Fruit fly (Drosophila melanogaster): ENCODE measurements around the gene Npc2c.

Npc2c gene

DNA sequence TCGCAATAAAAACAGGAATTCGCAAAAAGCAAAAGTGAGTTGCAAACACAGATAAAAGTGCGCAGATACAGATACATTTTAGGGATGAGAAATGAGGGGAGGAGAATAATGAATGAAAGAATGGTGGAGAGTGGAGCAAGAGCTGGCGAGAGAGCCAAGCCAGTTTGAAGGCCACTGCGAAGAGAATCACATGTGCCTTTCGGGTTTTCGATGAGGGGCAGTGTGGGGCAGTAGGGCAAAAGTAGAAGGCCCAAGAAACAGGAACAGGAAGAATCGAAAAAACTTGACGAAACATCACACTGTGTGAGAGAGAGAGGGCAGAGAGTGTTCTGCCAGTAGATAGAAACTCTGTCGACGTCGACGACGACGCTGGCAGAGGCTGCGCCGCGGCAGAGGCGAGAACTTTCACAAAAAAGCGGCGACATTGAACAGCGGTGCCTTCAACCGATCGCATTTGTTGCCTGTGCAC lies 24.2 kb downstream of the Npc2c start (continued):
- TF ChIP-seq z (GFP tag; IDR thresholded peaks at IDR 0.05) (no peak), H2.0 (GFP tag; IDR thresholded peaks at IDR 0.05) (no peak), CG31441 (GFP tag; IDR thresholded peaks at IDR 0.05) (no peak)

DNA sequence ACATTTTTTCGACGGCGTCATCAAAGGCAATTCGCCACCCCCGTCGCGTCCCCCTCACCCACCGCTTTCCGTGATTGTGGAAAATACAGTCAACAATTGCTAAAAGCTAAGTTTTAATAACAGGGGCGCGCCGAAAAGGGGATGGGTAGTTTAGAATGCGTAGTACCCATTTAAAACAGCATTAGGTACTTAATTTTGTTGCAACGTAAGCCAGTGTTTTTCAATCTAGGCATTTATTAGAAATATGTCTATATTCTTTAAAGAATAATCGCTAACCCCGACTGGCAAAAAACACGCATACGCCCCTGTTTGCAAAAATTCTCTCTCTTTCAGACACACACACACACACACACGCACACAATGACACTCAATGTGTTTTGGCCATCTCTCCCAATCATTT lies 24.9 kb downstream of the Npc2c start:
- TF ChIP-seq eyg (GFP tag; optimal IDR thresholded peaks at IDR 0.05) = peak; percentile 9
- no peak for TF ChIP-seq ap (GFP tag; IDR thresholded peaks at IDR 0.05)
- TF ChIP-seq Fer1 (GFP tag; optimal IDR thresholded peaks at IDR 0.05) = peak; percentile 53
- peak; percentile 77 for TF ChIP-seq NFAT (GFP tag; IDR thresholded peaks at IDR 0.05)
- peak; percentile 22 for TF ChIP-seq CG15011 (GFP tag; optimal IDR thresholded peaks at IDR 0.05)
- no peak for TF ChIP-seq aop (GFP tag; IDR thresholded peaks at IDR 0.05)
- no peak for TF ChIP-seq croc (GFP tag; conservative IDR thresholded peaks at IDR 0.05)
- TF ChIP-seq vfl (GFP tag; optimal IDR thresholded peaks at IDR 0.05) = peak; percentile 26
- TF ChIP-seq ems (GFP tag; optimal IDR thresholded peaks at IDR 0.05) = peak; percentile 42
- peak; percentile 34 to 37 for TF ChIP-seq Hr51 (GFP tag; optimal IDR thresholded peaks at IDR 0.05)
- no peak for TF ChIP-seq jing (GFP tag; optimal IDR thresholded peaks at IDR 0.05)
- peak; percentile 46; the same call in 2 of the 4 replicates for TF ChIP-seq Gug (GFP tag; IDR thresholded peaks at IDR 0.05)
- TF ChIP-seq Bgb (GFP tag; IDR thresholded peaks at IDR 0.05; ENCODE audit: partially characterized antibody) = no peak
- TF ChIP-seq CG5953 (GFP tag; IDR thresholded peaks at IDR 0.05) = no peak
- peak; percentile 2 for TF ChIP-seq tin (GFP tag; optimal IDR thresholded peaks at IDR 0.05)
- TF ChIP-seq CG7786 (GFP tag; optimal IDR thresholded peaks at IDR 0.05) = peak; percentile 71
- no peak for TF ChIP-seq CG12104 (GFP tag; optimal IDR thresholded peaks at IDR 0.05)
- peak; percentile 81 for TF ChIP-seq Dbx (GFP tag; IDR thresholded peaks at IDR 0.05)
- TF ChIP-seq row (GFP tag; IDR thresholded peaks at IDR 0.05) = peak; percentile 62
- TF ChIP-seq kni (GFP tag; optimal IDR thresholded peaks at IDR 0.05) = no peak
- peak; percentile 68 for TF ChIP-seq cwo (GFP tag; optimal IDR thresholded peaks at IDR 0.05)
- TF ChIP-seq D19B (GFP tag; optimal IDR thresholded peaks at IDR 0.05) = peak; percentile 50
- TF ChIP-seq sens-2 (GFP tag; IDR thresholded peaks at IDR 0.05) = no peak
- TF ChIP-seq HLH54F (GFP tag; optimal IDR thresholded peaks at IDR 0.05) = peak; percentile 74
- no peak for TF ChIP-seq onecut (GFP tag; IDR thresholded peaks at IDR 0.05)
- no peak for TF ChIP-seq CG34376 (GFP tag; optimal IDR thresholded peaks at IDR 0.05)
- TF ChIP-seq CG30020 (tag; optimal IDR thresholded peaks at IDR 0.05) = no peak
- peak; percentile 41; the same call in 1 of the 3 replicates for TF ChIP-seq tgo (GFP tag; IDR thresholded peaks at IDR 0.05)
- peak; percentile 54 for TF ChIP-seq Hand (GFP tag; optimal IDR thresholded peaks at IDR 0.05)
- no peak for TF ChIP-seq Nf-YC (tag; optimal IDR thresholded peaks at IDR 0.05)
- no peak for TF ChIP-seq nmo (GFP tag; optimal IDR thresholded peaks at IDR 0.05)
- peak; percentile 26 for TF ChIP-seq Bteb2 (GFP tag; optimal IDR thresholded peaks at IDR 0.05)
- TF ChIP-seq Jarid2 (GFP tag; optimal IDR thresholded peaks at IDR 0.05) = no peak
- peak; percentile 57 for TF ChIP-seq CG1647 (GFP tag; optimal IDR thresholded peaks at IDR 0.05)
- no peak for TF ChIP-seq pan (optimal IDR thresholded peaks at IDR 0.05)
- TF ChIP-seq pan (GFP tag; optimal IDR thresholded peaks at IDR 0.05 in 1 of 2, IDR thresholded peaks at IDR 0.05 in 1 of 2) = peak in 1 of 2 experiments; percentile 61
- peak; percentile 33 for TF ChIP-seq Hsf (GFP tag; optimal IDR thresholded peaks at IDR 0.05)
- peak; percentile 32 for TF ChIP-seq CG17359 (tag; optimal IDR thresholded peaks at IDR 0.05)
- TF ChIP-seq CG15269 (tag; optimal IDR thresholded peaks at IDR 0.05) = peak; percentile 35
- TF ChIP-seq stc (GFP tag; IDR thresholded peaks at IDR 0.05) = no peak
- TF ChIP-seq CG31224 (GFP tag; IDR thresholded peaks at IDR 0.05) = peak; percentile 56
- TF ChIP-seq Myb (GFP tag; optimal IDR thresholded peaks at IDR 0.05) = peak; percentile 25
- peak; percentile 39 for TF ChIP-seq org-1 (GFP tag; optimal IDR thresholded peaks at IDR 0.05)
- TF ChIP-seq crc (GFP tag; optimal IDR thresholded peaks at IDR 0.05) = no peak
- peak; percentile 59 for TF ChIP-seq gem (tag; optimal IDR thresholded peaks at IDR 0.05)
- peak; percentile 31 to 53 for TF ChIP-seq dpn (GFP tag; optimal IDR thresholded peaks at IDR 0.05)
- peak; percentile 70 for TF ChIP-seq wdn (GFP tag; IDR thresholded peaks at IDR 0.05)

Measured in whole organism, embryonic.